Worm (Caenorhabditis elegans): ENCODE measurements around the gene Y69E1A.5.

DNA sequence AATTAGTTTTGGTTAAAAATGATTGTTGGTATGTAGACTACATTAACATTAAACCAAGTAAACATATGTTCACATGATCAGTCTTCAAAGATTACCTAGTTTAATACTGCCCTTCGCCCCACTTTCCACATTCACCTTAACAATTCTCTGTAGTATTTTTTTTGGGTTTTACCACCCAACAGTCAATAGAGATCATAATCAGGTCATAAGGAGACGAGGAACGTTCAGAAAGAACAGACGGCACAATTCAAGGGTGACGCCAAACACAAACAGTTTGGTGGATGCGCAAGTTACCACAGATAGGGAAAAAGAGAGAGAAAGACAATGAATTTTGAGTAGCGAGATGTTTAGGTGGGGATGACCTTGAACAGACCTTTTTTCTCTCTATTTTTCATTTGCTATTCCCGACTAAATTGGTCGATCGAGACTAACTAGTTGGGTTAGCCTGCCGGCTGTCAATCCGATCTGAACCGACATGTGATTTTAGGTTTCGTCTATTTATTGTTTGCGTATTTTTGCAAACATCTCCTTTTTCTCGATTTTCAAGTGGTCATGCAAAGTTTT lies 14.3 kb upstream of the Y69E1A.5 start:
- no peak for TF ChIP-seq unc-62 (GFP tag; optimal IDR thresholded peaks at IDR 0.05)
- TF ChIP-seq lin-15B (tag; optimal IDR thresholded peaks at IDR 0.05): no peak
- no peak for TF ChIP-seq skn-1 (tag; optimal IDR thresholded peaks at IDR 0.05)

Measured in whole organism, L3 larva.